5 worm cellular contexts compared by ENCODE assay signal in the genomic region with DNA sequence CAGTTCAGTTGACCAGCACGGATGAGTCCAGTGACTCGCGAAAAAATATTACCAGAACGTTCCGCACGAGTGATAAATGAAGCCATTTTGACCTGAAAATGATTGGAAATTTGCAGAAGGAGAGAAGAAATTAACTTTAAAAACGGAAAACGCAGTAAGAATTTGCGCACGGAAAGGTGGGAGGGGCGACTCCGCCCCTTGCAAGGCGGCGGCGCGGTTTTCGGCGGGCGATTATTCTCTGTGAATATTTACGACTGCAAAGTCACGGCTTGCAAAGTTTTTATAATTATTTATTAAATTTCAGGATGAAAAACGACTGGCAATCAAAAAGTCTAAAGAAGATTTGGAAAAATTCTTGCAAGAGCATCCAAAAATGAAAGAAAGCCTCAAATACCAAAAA.
TF ChIP-seq lines count a peak whose summit lies in the region.

A gene (minus strand): TSS at position 92 of the 400 bp plus-strand sequence.

TF ChIP-seq in whole organism, L1 larva, 84 proteins besides CTCF, POLR2A, EP300 and RAD21:
- TF ChIP-seq lsy-2 (tag; optimal IDR thresholded peaks at IDR 0.05; lab: Kevin White, UChicago) (peak in 1 of 2 experiments; percentile 35), lin-35 (GFP tag; optimal IDR thresholded peaks at IDR 0.05; lab: Kevin White, UChicago) (peak in 1 of 2 experiments; percentile 30), zip-4 (GFP tag; optimal IDR thresholded peaks at IDR 0.05; lab: Kevin White, UChicago) (no peak), elt-3 (tag; optimal IDR thresholded peaks at IDR 0.05; lab: Kevin White, UChicago) (peak in 1 of 6 experiments; percentile 12), nhr-47 (tag; optimal IDR thresholded peaks at IDR 0.05; lab: Kevin White, UChicago) (peak; percentile 7), lin-14 (GFP tag; optimal IDR thresholded peaks at IDR 0.05; lab: Kevin White, UChicago) (no peak), snu-23 (GFP tag; optimal IDR thresholded peaks at IDR 0.05; lab: Kevin White, UChicago) (peak; percentile 20), nhr-90 (tag; optimal IDR thresholded peaks at IDR 0.05; lab: Kevin White, UChicago; ENCODE audit: poor library complexity) (peak; percentile 22), efl-1 (optimal IDR thresholded peaks at IDR 0.05; lab: Kevin White, UChicago) (no peak), efl-1 (GFP tag; optimal IDR thresholded peaks at IDR 0.05 in 1 of 2; lab: Kevin White, UChicago) (peak in 1 of 2 experiments; percentile 16), dpl-1 (GFP tag; optimal IDR thresholded peaks at IDR 0.05; lab: Kevin White, UChicago) (peak in 1 of 3 experiments; percentile 7), lir-3 (tag; optimal IDR thresholded peaks at IDR 0.05; lab: Kevin White, UChicago; ENCODE audit: poor library complexity) (no peak)

TF ChIP-seq in whole organism, L3 larva, 47 proteins besides CTCF, POLR2A, EP300 and RAD21:
- peak; percentile 22 for TF ChIP-seq hmg-11 (tag; optimal IDR thresholded peaks at IDR 0.05; lab: Kevin White, UChicago)
- TF ChIP-seq pha-4 (tag; optimal IDR thresholded peaks at IDR 0.05; lab: Kevin White, UChicago): peak; percentile 3
- TF ChIP-seq jun-1 (tag; optimal IDR thresholded peaks at IDR 0.05; lab: Kevin White, UChicago): no peak
- peak; percentile 48 for TF ChIP-seq nfya-1 (tag; optimal IDR thresholded peaks at IDR 0.05; lab: Kevin White, UChicago; ENCODE audit: insufficient read depth)
- TF ChIP-seq lin-39 (tag; optimal IDR thresholded peaks at IDR 0.05; lab: Kevin White, UChicago): no peak
TF ChIP-seq in whole organism, L3 larva: peak in this region for 3.

TF ChIP-seq in whole organism, early embryonic, 17 proteins besides CTCF, POLR2A, EP300 and RAD21:
- TF ChIP-seq flt-1 (GFP tag; IDR thresholded peaks at IDR 0.05; lab: Robert Waterston, UW) (no peak), hmg-4 (GFP tag; optimal IDR thresholded peaks at IDR 0.05; lab: Kevin White, UChicago) (peak; percentile 7)

TF ChIP-seq in whole organism, midembryonic, 9 proteins besides CTCF, POLR2A, EP300 and RAD21:
- TF ChIP-seq ztf-23 (GFP tag; IDR thresholded peaks at IDR 0.05; lab: Robert Waterston, UW) (0 out of 2 replicates have a peak, but pooled peaks have one; percentile 62), flt-1 (GFP tag; IDR thresholded peaks at IDR 0.05; lab: Robert Waterston, UW) (peak; percentile 49), tab-1 (GFP tag; IDR thresholded peaks at IDR 0.05; lab: Robert Waterston, UW) (no peak), med-1 (GFP tag; optimal IDR thresholded peaks at IDR 0.05; lab: Kevin White, UChicago; ENCODE audit: insufficient read depth) (no peak)

TF ChIP-seq in whole organism, young adult, 124 proteins besides CTCF, POLR2A, EP300 and RAD21:
- TF ChIP-seq cebp-1 (GFP tag; IDR thresholded peaks at IDR 0.05; lab: Robert Waterston, UW): no peak
- peak; percentile 13 for TF ChIP-seq cebp-1 (tag; optimal IDR thresholded peaks at IDR 0.05; lab: Kevin White, UChicago)
- TF ChIP-seq Y53G8AR.9 (GFP tag; conservative IDR thresholded peaks at IDR 0.05; lab: Robert Waterston, UW): 0 out of 2 replicates have a peak, but pooled peaks have one; percentile 8
- TF ChIP-seq mcd-1 (GFP tag; IDR thresholded peaks at IDR 0.05; lab: Robert Waterston, UW): 0 out of 2 replicates have a peak, but pooled peaks have one; percentile 7
- TF ChIP-seq athp-1 (tag; optimal IDR thresholded peaks at IDR 0.05; lab: Kevin White, UChicago): no peak
- TF ChIP-seq dox-1 (GFP tag; IDR thresholded peaks at IDR 0.05; lab: Robert Waterston, UW): 0 out of 2 replicates have a peak, but pooled peaks have one; percentile 33
- peak; percentile 43 for TF ChIP-seq ztf-18 (tag; optimal IDR thresholded peaks at IDR 0.05; lab: Kevin White, UChicago)
- TF ChIP-seq nhr-120 (GFP tag; IDR thresholded peaks at IDR 0.05; lab: Robert Waterston, UW): no peak
- TF ChIP-seq Y56A3A.18 (GFP tag; IDR thresholded peaks at IDR 0.05; lab: Robert Waterston, UW): no peak
- TF ChIP-seq F10E7.11 (tag; optimal IDR thresholded peaks at IDR 0.05; lab: Kevin White, UChicago): no peak
- TF ChIP-seq ekl-4 (GFP tag; IDR thresholded peaks at IDR 0.05; lab: Robert Waterston, UW): no peak
- 0 out of 2 replicates have a peak, but pooled peaks have one; percentile 11 for TF ChIP-seq pbrm-1 (GFP tag; IDR thresholded peaks at IDR 0.05; lab: Robert Waterston, UW)
- no peak for TF ChIP-seq ama-1 (optimal IDR thresholded peaks at IDR 0.05; lab: Kevin White, UChicago)
- TF ChIP-seq ama-1 (GFP tag; optimal IDR thresholded peaks at IDR 0.05; lab: Kevin White, UChicago): no peak
- peak; percentile 33 for TF ChIP-seq F23B12.7 (tag; optimal IDR thresholded peaks at IDR 0.05; lab: Kevin White, UChicago; ENCODE audit: insufficient read depth)
- 0 out of 2 replicates have a peak, but pooled peaks have one; percentile 25 for TF ChIP-seq madf-3 (GFP tag; IDR thresholded peaks at IDR 0.05; lab: Robert Waterston, UW)
